Worm (Caenorhabditis elegans): ENCODE data around the gene Y75B8A.39.

ce11 chrIII:12292465-12292864 is 20.5 kb upstream of the Y75B8A.39 start:
- TF ChIP-seq ceh-39 (tag; optimal IDR thresholded peaks at IDR 0.05) (no peak), pha-4 (tag; optimal IDR thresholded peaks at IDR 0.05) (no peak), ces-1 (GFP tag; optimal IDR thresholded peaks at IDR 0.05) (no peak), lin-32 (GFP tag; optimal IDR thresholded peaks at IDR 0.05) (no peak), blmp-1 (tag; optimal IDR thresholded peaks at IDR 0.05) (no peak), nhr-12 (tag; optimal IDR thresholded peaks at IDR 0.05) (no peak), mls-2 (tag; optimal IDR thresholded peaks at IDR 0.05) (no peak), ztf-11 (tag; optimal IDR thresholded peaks at IDR 0.05) (no peak), mep-1 (tag; optimal IDR thresholded peaks at IDR 0.05) (no peak)

Measured in whole organism, mixed stage, embryonic.